Worm (Caenorhabditis elegans) whole organism, L4 larva: ENCODE results near the gene F20C5.5.

ENCODE experiments used
- D1046.2 ChIP-seq: fragments of 200-800 bp; sonication (Bioruptor generic); IDR thresholded peaks from 2 replicates; pipeline ENCODE4 v1.3.6; 2022; ENCODE audit warnings: missing genetic modification characterization, missing compliant biosample characterization
- F37D6.2 ChIP-seq: sonication (generic microtip); optimal IDR thresholded peaks from 2 replicates; lab custom pipeline; 2016; ENCODE audit warnings: mild to moderate bottlenecking, missing genetic modification characterization, missing compliant biosample characterization
- F44E2.7 ChIP-seq: fragments of 200-800 bp; sonication (Bioruptor generic); IDR thresholded peaks from 2 replicates; pipeline ENCODE4 v2.1.2; 2022; ENCODE audit warnings: missing genetic modification characterization, missing compliant biosample characterization
- T20F7.1 ChIP-seq: fragments of 200-800 bp; sonication (Bioruptor generic); optimal IDR thresholded peaks from 2 replicates; lab custom pipeline; 2018; ENCODE audit warnings: mild to moderate bottlenecking, missing genetic modification characterization, missing compliant biosample characterization
- T26A8.4 ChIP-seq: fragments of 200-800 bp; sonication (Bioruptor generic); IDR thresholded peaks from 2 replicates; pipeline ENCODE4 v1.3.6; 2022; ENCODE audit warnings: missing genetic modification characterization, missing compliant biosample characterization
- Y105C5A.15 ChIP-seq: fragments of 200-800 bp; sonication (Bioruptor generic); IDR thresholded peaks from 2 replicates; pipeline ENCODE4 v1.3.6; 2022; ENCODE audit warnings: missing genetic modification characterization, missing compliant biosample characterization
- aly-2 ChIP-seq: sonication (generic microtip); optimal IDR thresholded peaks from 2 replicates; lab custom pipeline; 2018; ENCODE audit warnings: missing biosample characterization, missing genetic modification characterization
- arid-1 ChIP-seq: fragments of 200-800 bp; sonication (Bioruptor generic); conservative IDR thresholded peaks from 2 replicates; pipeline ENCODE4 v1.3.6; 2022; ENCODE audit warnings: missing genetic modification reagents, missing genetic modification characterization, missing compliant biosample characterization
- ceh-28 ChIP-seq: fragments of 150-350 bp; optimal IDR thresholded peaks from 2 replicates; lab custom pipeline; 2014; ENCODE audit warnings: missing biosample characterization, missing genetic modification reagents, missing genetic modification characterization
- ctbp-1 ChIP-seq: fragments of 200-800 bp; sonication (Bioruptor generic); IDR thresholded peaks from 2 replicates; pipeline ENCODE4 v1.3.6; 2022; ENCODE audit warnings: missing genetic modification reagents, missing genetic modification characterization, missing compliant biosample characterization
- daf-16 ChIP-seq, 3 experiments: sonication (generic microtip); optimal IDR thresholded peaks; 2 replicates each; lab custom pipeline; 2016 to 2017; ENCODE audit warnings: missing genetic modification characterization in 3 of 3, missing genetic modification reagents in 3 of 3, mild to moderate bottlenecking in 2 of 3, missing compliant biosample characterization in 2 of 3, missing biosample characterization in 1 of 3, moderate library complexity in 1 of 3
- dmd-9 ChIP-seq: fragments of 200-800 bp; sonication (Bioruptor generic); IDR thresholded peaks from 2 replicates; pipeline ENCODE4 v1.3.6; 2022; ENCODE audit warnings: missing genetic modification reagents, missing genetic modification characterization, missing compliant biosample characterization
- dpl-1 ChIP-seq: fragments of 150-350 bp; optimal IDR thresholded peaks from 2 replicates; lab custom pipeline; 2014; ENCODE audit warnings: missing biosample characterization, missing genetic modification reagents, missing genetic modification characterization
- duxl-1 ChIP-seq: sonication (generic microtip); optimal IDR thresholded peaks from 2 replicates; lab custom pipeline; 2016; ENCODE audit warnings: mild to moderate bottlenecking, missing genetic modification characterization, moderate library complexity, missing compliant biosample characterization; ENCODE audit not compliant: poor library complexity
- dve-1 ChIP-seq: sonication (generic microtip); optimal IDR thresholded peaks from 2 replicates; lab custom pipeline; 2017; ENCODE audit warnings: antibody characterized with exemption, mild to moderate bottlenecking, missing genetic modification characterization, missing compliant biosample characterization; ENCODE audit not compliant: insufficient read depth
- fos-1 ChIP-seq: fragments of 150-350 bp; optimal IDR thresholded peaks from 2 replicates; lab custom pipeline; 2014; ENCODE audit warnings: missing biosample characterization, missing genetic modification characterization
- hif-1 ChIP-seq, 2 experiments: sonication (generic microtip); optimal IDR thresholded peaks; 2 replicates each; lab custom pipeline; 2016 to 2017; ENCODE audit warnings: missing compliant biosample characterization in 2 of 2, missing genetic modification characterization in 2 of 2, missing genetic modification reagents in 2 of 2, missing genotype in 2 of 2, mild to moderate bottlenecking in 1 of 2
- hlh-11 ChIP-seq: fragments of 200-800 bp; sonication (Bioruptor generic); optimal IDR thresholded peaks from 2 replicates; lab custom pipeline; 2018; ENCODE audit warnings: mild to moderate bottlenecking, missing genetic modification characterization, missing compliant biosample characterization
- hlh-30 ChIP-seq: sonication (generic microtip); optimal IDR thresholded peaks from 2 replicates; lab custom pipeline; 2017; ENCODE audit warnings: antibody characterized with exemption, mild to moderate bottlenecking, missing genetic modification characterization, missing compliant biosample characterization; ENCODE audit not compliant: insufficient read depth
- hmg-1.1 ChIP-seq: fragments of 200-800 bp; sonication (Bioruptor generic); IDR thresholded peaks from 2 replicates; pipeline ENCODE4 v1.3.6; 2022; ENCODE audit warnings: missing genetic modification reagents, missing genetic modification characterization, missing compliant biosample characterization
- lin-13 ChIP-seq: fragments of 150-350 bp; optimal IDR thresholded peaks from 2 replicates; lab custom pipeline; 2014; ENCODE audit warnings: missing biosample characterization, missing genetic modification reagents, missing genetic modification characterization
- lin-38 ChIP-seq: fragments of 200-800 bp; sonication (Bioruptor generic); IDR thresholded peaks from 2 replicates; pipeline ENCODE4 v1.3.6; 2022; ENCODE audit warnings: missing genetic modification reagents, missing genetic modification characterization, missing compliant biosample characterization
- lsy-2 ChIP-seq, 2 experiments: fragments of 150-350 bp in 1 of 2; sonication (generic microtip) in 1 of 2; optimal IDR thresholded peaks; 2 replicates each; lab custom pipeline; 2014 to 2017; ENCODE audit warnings: missing biosample characterization in 2 of 2, missing genetic modification characterization in 2 of 2
- madf-9 ChIP-seq: fragments of 200-800 bp; sonication (Bioruptor generic); conservative IDR thresholded peaks from 2 replicates; pipeline ENCODE4 v1.3.6; 2022; ENCODE audit warnings: missing genetic modification reagents, missing genetic modification characterization, missing compliant biosample characterization
- mdl-1 ChIP-seq, 2 experiments: fragments of 150-350 bp in 1 of 2; sonication (generic microtip) in 1 of 2; optimal IDR thresholded peaks; 2 replicates each; lab custom pipeline; 2014 to 2017; ENCODE audit warnings: missing biosample characterization in 2 of 2, missing genetic modification characterization in 2 of 2
- mdt-29 ChIP-seq: fragments of 200-800 bp; sonication (Bioruptor generic); IDR thresholded peaks from 2 replicates; pipeline ENCODE4 v1.3.6; 2022; ENCODE audit warnings: missing genetic modification reagents, missing genetic modification characterization, missing compliant biosample characterization
- mep-1 ChIP-seq: fragments of 150-350 bp; sonication (generic microtip); optimal IDR thresholded peaks from 3 replicates; lab custom pipeline; 2014; ENCODE audit warnings: missing biosample characterization, missing genetic modification characterization
- mes-2 ChIP-seq: sonication (generic microtip); optimal IDR thresholded peaks from 2 replicates; lab custom pipeline; 2016; ENCODE audit warnings: missing genotype, mild to moderate bottlenecking, missing genetic modification characterization, missing compliant biosample characterization; ENCODE audit not compliant: poor library complexity, severe bottlenecking
- mxl-3 ChIP-seq: fragments of 200-800 bp; sonication (Bioruptor generic); optimal IDR thresholded peaks from 2 replicates; lab custom pipeline; 2018; ENCODE audit warnings: mild to moderate bottlenecking, missing genetic modification characterization, missing compliant biosample characterization
- nhr-102 ChIP-seq: sonication (generic microtip); optimal IDR thresholded peaks from 2 replicates; lab custom pipeline; 2016; ENCODE audit warnings: mild to moderate bottlenecking, missing genetic modification characterization, moderate library complexity, missing compliant biosample characterization
- nhr-11 ChIP-seq: fragments of 150-350 bp; optimal IDR thresholded peaks from 2 replicates; lab custom pipeline; 2014; ENCODE audit warnings: missing biosample characterization, missing genetic modification characterization
- nhr-28 ChIP-seq: fragments of 150-350 bp; optimal IDR thresholded peaks from 2 replicates; lab custom pipeline; 2014; ENCODE audit warnings: missing biosample characterization, missing genetic modification characterization
- nhr-48 ChIP-seq: sonication (generic microtip); optimal IDR thresholded peaks from 2 replicates; lab custom pipeline; 2016; ENCODE audit warnings: mild to moderate bottlenecking, missing genetic modification characterization, missing compliant biosample characterization
- nhr-6 ChIP-seq: fragments of 150-350 bp; optimal IDR thresholded peaks from 2 replicates; lab custom pipeline; 2014; ENCODE audit warnings: missing biosample characterization, missing genetic modification characterization
- nhr-77 ChIP-seq: fragments of 150-350 bp; optimal IDR thresholded peaks from 2 replicates; lab custom pipeline; 2014; ENCODE audit warnings: missing biosample characterization, missing genetic modification characterization
- pha-4 ChIP-seq, 2 experiments: fragments of 150-350 bp in 1 of 2; fragments of 200-800 bp in 1 of 2; sonication (Bioruptor generic) in 1 of 2; IDR thresholded peaks in 1 of 2; optimal IDR thresholded peaks in 1 of 2; 2 replicates each; pipeline versions ENCODE4 v1.3.6 to Lab custom; 2014 to 2022; ENCODE audit warnings: missing genetic modification characterization in 2 of 2, missing genetic modification reagents in 2 of 2, missing biosample characterization in 1 of 2, missing compliant biosample characterization in 1 of 2
- php-3 ChIP-seq: fragments of 200-800 bp; sonication (Bioruptor generic); IDR thresholded peaks from 2 replicates; pipeline ENCODE4 v1.3.6; 2022; ENCODE audit warnings: missing genetic modification reagents, missing genetic modification characterization, missing compliant biosample characterization
- rbr-2 ChIP-seq: sonication (generic microtip); optimal IDR thresholded peaks from 2 replicates; lab custom pipeline; 2016; ENCODE audit warnings: missing genotype, missing genetic modification characterization, missing compliant biosample characterization
- snpc-1.2 ChIP-seq: fragments of 200-800 bp; sonication (Bioruptor generic); IDR thresholded peaks from 2 replicates; pipeline ENCODE4 v1.3.6; 2022; ENCODE audit warnings: missing genetic modification reagents, missing genetic modification characterization, missing compliant biosample characterization
- snpc-4 ChIP-seq: fragments of 150-350 bp; optimal IDR thresholded peaks from 2 replicates; lab custom pipeline; 2014; ENCODE audit warnings: missing biosample characterization, missing genetic modification characterization
- spr-1 ChIP-seq: sonication (generic microtip); optimal IDR thresholded peaks from 2 replicates; lab custom pipeline; 2016; ENCODE audit warnings: mild to moderate bottlenecking, missing genetic modification characterization, missing compliant biosample characterization
- tra-1 ChIP-seq: fragments of 200-800 bp; sonication (Bioruptor generic); IDR thresholded peaks from 2 replicates; pipeline ENCODE4 v1.3.6; 2022; ENCODE audit warnings: missing genetic modification reagents, missing genetic modification characterization, missing compliant biosample characterization
- unc-130 ChIP-seq: sonication (generic microtip); optimal IDR thresholded peaks from 2 replicates; lab custom pipeline; 2016; ENCODE audit warnings: missing genetic modification reagents, missing genetic modification characterization, missing compliant biosample characterization
- unc-62 ChIP-seq, 3 experiments: fragments of 150-350 bp in 1 of 3; sonication (generic microtip); optimal IDR thresholded peaks in 2 of 3; peaks in 1 of 3; 1 replicate in 1 of 3; 2 replicates in 2 of 3; lab custom pipeline; 2014 to 2017; ENCODE audit warnings: missing biosample characterization in 3 of 3, missing genetic modification characterization in 3 of 3, missing genetic modification reagents in 3 of 3, missing genotype in 1 of 3
- zfp-3 ChIP-seq: fragments of 200-800 bp; sonication (Bioruptor generic); conservative IDR thresholded peaks from 2 replicates; pipeline ENCODE4 v1.3.6; 2022; ENCODE audit warnings: missing genetic modification reagents, missing genetic modification characterization, missing compliant biosample characterization
- zip-2 ChIP-seq: fragments of 150-350 bp; optimal IDR thresholded peaks from 2 replicates; lab custom pipeline; 2014; ENCODE audit warnings: missing biosample characterization, missing genetic modification characterization
- ztf-7 ChIP-seq: fragments of 150-350 bp; optimal IDR thresholded peaks from 2 replicates; lab custom pipeline; 2014; ENCODE audit warnings: missing biosample characterization, missing genetic modification characterization

The F20C5.5 gene

ce11 chrIV:8743654-8744332 lies 25.6 kb downstream of the F20C5.5 start, which contains the start of gene F21D5.7:
Gene F21D5.7 (minus strand): TSS chrIV:8743704.
- TF ChIP-seq Y105C5A.15 (GFP tag; lab: Robert Waterston, UW) (no peak), rbr-2 (tag; lab: Kevin White, UChicago) (peak; percentile 64), nhr-102 (tag; lab: Kevin White, UChicago) (peak; percentile 74), mep-1 (tag; lab: Kevin White, UChicago) (peak; percentile 80), ztf-7 (peak; percentile 72), nhr-48 (tag; lab: Kevin White, UChicago) (peak; percentile 13), lin-13 (GFP tag; lab: Kevin White, UChicago) (peak; percentile 35), T26A8.4 (peak; percentile 94; the same call in 1 of the 2 replicates), arid-1 (GFP tag; lab: Robert Waterston, UW) (no peak), nhr-28 (tag; lab: Kevin White, UChicago) (peak; percentile 56), hif-1 (tag; optimal IDR thresholded peaks at IDR 0.05; lab: Kevin White, UChicago) (peak in 1 of 2 experiments; percentile 44), pha-4 (GFP tag; IDR thresholded peaks at IDR 0.05; lab: Robert Waterston, UW) (peak; percentile 52; the same call in 1 of the 2 replicates), pha-4 (tag; optimal IDR thresholded peaks at IDR 0.05; lab: Kevin White, UChicago) (peak; percentile 80), mes-2 (peak; percentile 76), unc-130 (GFP tag; lab: Kevin White, UChicago) (peak; percentile 18), dve-1 (tag; lab: Kevin White, UChicago) (peak; percentile 91), duxl-1 (tag; lab: Kevin White, UChicago) (peak; percentile 72), hlh-30 (peak; percentile 90), spr-1 (tag; lab: Kevin White, UChicago) (peak; percentile 46), hlh-11 (tag; lab: Kevin White, UChicago) (peak; percentile 84), dmd-9 (no peak), lin-38 (peak; percentile 77), tra-1 (GFP tag; lab: Robert Waterston, UW) (no peak), mdt-29 (GFP tag; lab: Robert Waterston, UW) (no peak), mdl-1 (tag; optimal IDR thresholded peaks at IDR 0.05; lab: Kevin White, UChicago) (peak in 1 of 2 experiments; percentile 51), ctbp-1 (GFP tag; lab: Robert Waterston, UW) (peak; percentile 24; the same call in 1 of the 2 replicates), T20F7.1 (peak; percentile 86), hmg-1.1 (GFP tag; lab: Robert Waterston, UW) (peak; percentile 34; the same call in 1 of the 2 replicates), snpc-4 (tag; lab: Kevin White, UChicago) (no peak), mxl-3 (GFP tag; lab: Kevin White, UChicago) (peak; percentile 15), unc-62 (GFP tag; optimal IDR thresholded peaks at IDR 0.05 in 1 of 2; lab: Kevin White, UChicago) (peak in 1 of 2 experiments; percentile 51), unc-62 (tag; optimal IDR thresholded peaks at IDR 0.05; lab: Kevin White, UChicago) (no peak), nhr-77 (tag; lab: Kevin White, UChicago) (peak; percentile 58), D1046.2 (GFP tag; lab: Robert Waterston, UW) (no peak), nhr-6 (tag; lab: Kevin White, UChicago) (peak; percentile 46), nhr-11 (tag; lab: Kevin White, UChicago) (peak; percentile 12), snpc-1.2 (GFP tag; lab: Robert Waterston, UW) (peak; percentile 53; the same call in 1 of the 2 replicates), ceh-28 (tag; lab: Kevin White, UChicago) (peak; percentile 33), zfp-3 (GFP tag; lab: Robert Waterston, UW) (peak; percentile 35; the same call in 1 of the 2 replicates), daf-16 (GFP tag; optimal IDR thresholded peaks at IDR 0.05; lab: Kevin White, UChicago) (peak in 1 of 2 experiments; percentile 34), daf-16 (tag; optimal IDR thresholded peaks at IDR 0.05; lab: Kevin White, UChicago) (peak; percentile 70), aly-2 (no peak), zip-2 (tag; lab: Kevin White, UChicago) (no peak), php-3 (GFP tag; lab: Robert Waterston, UW) (peak; percentile 80), F37D6.2 (peak; percentile 22), madf-9 (GFP tag; lab: Robert Waterston, UW) (0 out of 2 replicates have a peak, but pooled peaks have one; percentile 37), fos-1 (tag; lab: Kevin White, UChicago) (no peak), F44E2.7 (GFP tag; lab: Robert Waterston, UW) (no peak), lsy-2 (tag; optimal IDR thresholded peaks at IDR 0.05; lab: Kevin White, UChicago) (peak in 1 of 2 experiments; percentile 90), dpl-1 (peak; percentile 86)
